Worm (Caenorhabditis elegans) whole organism, midembryonic: Measurements from ENCODE around the gene C02H6.3.

Source experiments
- T22C8.4 ChIP-seq: fragments of 200-800 bp; sonication (Bioruptor generic); IDR thresholded peaks from 2 replicates; pipeline ENCODE4 v1.3.6; 2022; ENCODE audit warnings: missing genetic modification characterization, missing compliant biosample characterization
- cog-1 ChIP-seq: sonication (generic microtip); optimal IDR thresholded peaks from 2 replicates; lab custom pipeline; 2016; ENCODE audit warnings: missing genetic modification characterization, missing compliant biosample characterization
- flt-1 ChIP-seq: fragments of 200-800 bp; sonication (Bioruptor generic); IDR thresholded peaks from 2 replicates; pipeline ENCODE4 v1.3.6; 2022; ENCODE audit warnings: missing genetic modification characterization, missing compliant biosample characterization
- klf-2 ChIP-seq: fragments of 200-800 bp; sonication (Bioruptor generic); conservative IDR thresholded peaks from 2 replicates; pipeline ENCODE4 v1.3.6; 2022; ENCODE audit warnings: missing genetic modification reagents, missing genetic modification characterization, missing compliant biosample characterization
- med-1 ChIP-seq: sonication (generic microtip); optimal IDR thresholded peaks from 2 replicates; lab custom pipeline; 2017; ENCODE audit warnings: missing genetic modification characterization, mild to moderate bottlenecking, missing compliant biosample characterization, antibody characterized with exemption, missing genetic modification reagents; ENCODE audit not compliant: insufficient read depth
- ref-1 ChIP-seq: fragments of 200-800 bp; sonication (Bioruptor generic); conservative IDR thresholded peaks from 2 replicates; pipeline ENCODE4 v1.3.6; 2022; ENCODE audit warnings: missing genetic modification reagents, missing genetic modification characterization, missing compliant biosample characterization
- tab-1 ChIP-seq: fragments of 200-800 bp; sonication (Bioruptor generic); IDR thresholded peaks from 2 replicates; pipeline ENCODE4 v1.3.6; 2022; ENCODE audit warnings: missing genetic modification characterization, missing compliant biosample characterization
- ztf-23 ChIP-seq: fragments of 200-800 bp; sonication (Bioruptor generic); IDR thresholded peaks from 2 replicates; pipeline ENCODE4 v1.3.6; 2022; ENCODE audit warnings: missing genetic modification reagents, missing genetic modification characterization, missing compliant biosample characterization
- ztf-29 ChIP-seq: fragments of 200-800 bp; sonication (Bioruptor generic); IDR thresholded peaks from 2 replicates; pipeline ENCODE4 v1.3.6; 2022; ENCODE audit warnings: missing genetic modification reagents, missing genetic modification characterization, missing compliant biosample characterization

DNA sequence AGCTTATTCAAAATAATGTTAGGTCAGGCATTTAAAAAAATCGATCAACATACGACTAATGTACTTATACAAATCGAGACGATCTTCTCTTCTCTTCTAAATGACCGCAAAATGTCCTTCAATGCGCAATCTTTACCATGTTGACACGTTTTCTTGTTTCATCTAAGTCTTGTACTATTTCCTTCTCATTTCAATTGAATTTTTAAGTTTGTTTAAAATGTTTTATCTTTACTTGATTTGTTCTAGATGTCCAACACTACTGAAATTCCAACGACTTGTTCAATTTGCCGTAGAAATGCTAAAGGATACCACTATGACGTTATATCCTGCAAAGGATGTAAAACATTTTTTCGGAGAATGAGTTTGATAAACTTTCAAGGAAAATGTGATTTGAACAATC is 45.7 kb downstream of the C02H6.3 start, which contains the start of the genes nhr-263 and nhr-148:
- TF ChIP-seq flt-1 (GFP tag; lab: Robert Waterston, UW) (no peak), ref-1 (GFP tag; lab: Robert Waterston, UW) (no peak), ztf-23 (no peak), T22C8.4 (GFP tag; lab: Robert Waterston, UW) (no peak), klf-2 (GFP tag; lab: Robert Waterston, UW) (no peak), cog-1 (tag; lab: Kevin White, UChicago) (no peak), ztf-29 (no peak), med-1 (no peak), tab-1 (GFP tag; lab: Robert Waterston, UW) (no peak)
